Worm (Caenorhabditis elegans) whole organism, young adult: ENCODE data around the gene lnkn-1.

ENCODE experiments used
- B0336.3 ChIP-seq: fragments of 200-800 bp; sonication (Bioruptor generic); IDR thresholded peaks from 2 replicates; pipeline ENCODE4 v1.3.6; 2022; ENCODE audit warnings: missing genetic modification characterization, missing compliant biosample characterization
- F37B4.10 ChIP-seq: fragments of 200-800 bp; sonication (Bioruptor generic); IDR thresholded peaks from 2 replicates; pipeline ENCODE4 v1.3.6; 2022; ENCODE audit warnings: missing genetic modification characterization, missing compliant biosample characterization
- F55B11.4 ChIP-seq: sonication (generic microtip); optimal IDR thresholded peaks from 2 replicates; lab custom pipeline; 2016; ENCODE audit warnings: missing compliant biosample characterization, missing genetic modification characterization, borderline replicate concordance; ENCODE audit not compliant: insufficient read depth
- K12H6.12 ChIP-seq: fragments of 200-800 bp; sonication (Bioruptor generic); optimal IDR thresholded peaks from 2 replicates; lab custom pipeline; 2018; ENCODE audit warnings: mild to moderate bottlenecking, missing genetic modification characterization, missing compliant biosample characterization
- T26A5.8 ChIP-seq: sonication (generic microtip); optimal IDR thresholded peaks from 2 replicates; lab custom pipeline; 2016; ENCODE audit warnings: missing genetic modification characterization, missing compliant biosample characterization
- Y53F4B.3 ChIP-seq: fragments of 200-800 bp; sonication (Bioruptor generic); IDR thresholded peaks from 2 replicates; pipeline ENCODE4 v1.3.6; 2022; ENCODE audit warnings: missing genetic modification reagents, missing genetic modification characterization, missing compliant biosample characterization
- Y53G8AR.9 ChIP-seq: fragments of 200-800 bp; sonication (Bioruptor generic); conservative IDR thresholded peaks from 2 replicates; pipeline ENCODE4 v1.3.6; 2022; ENCODE audit warnings: missing genetic modification reagents, missing genetic modification characterization, missing compliant biosample characterization
- akir-1 ChIP-seq: fragments of 200-800 bp; sonication (Bioruptor generic); optimal IDR thresholded peaks from 2 replicates; lab custom pipeline; 2018; ENCODE audit warnings: mild to moderate bottlenecking, missing genetic modification characterization, moderate library complexity, missing compliant biosample characterization
- athp-1 ChIP-seq: sonication (generic microtip); optimal IDR thresholded peaks from 2 replicates; lab custom pipeline; 2017; ENCODE audit warnings: mild to moderate bottlenecking, missing genetic modification characterization, missing compliant biosample characterization
- attf-5 ChIP-seq: fragments of 200-800 bp; sonication (Bioruptor generic); optimal IDR thresholded peaks from 2 replicates; lab custom pipeline; 2018; ENCODE audit warnings: mild to moderate bottlenecking, missing genetic modification characterization, missing compliant biosample characterization
- attf-6 ChIP-seq: fragments of 200-800 bp; sonication (Bioruptor generic); IDR thresholded peaks from 2 replicates; pipeline ENCODE4 v1.3.6; 2022; ENCODE audit warnings: missing genetic modification reagents, missing genetic modification characterization, missing compliant biosample characterization
- ceh-40 ChIP-seq: fragments of 200-800 bp; sonication (Bioruptor generic); IDR thresholded peaks from 2 replicates; pipeline ENCODE4 v1.3.6; 2022; ENCODE audit warnings: missing genetic modification characterization, missing compliant biosample characterization
- ceh-79 ChIP-seq: sonication (generic microtip); optimal IDR thresholded peaks from 2 replicates; lab custom pipeline; 2017; ENCODE audit warnings: mild to moderate bottlenecking, missing genetic modification characterization, missing compliant biosample characterization
- dox-1 ChIP-seq: fragments of 200-800 bp; sonication (Bioruptor generic); IDR thresholded peaks from 2 replicates; pipeline ENCODE4 v1.3.6; 2022; ENCODE audit warnings: missing genetic modification reagents, missing genetic modification characterization, missing compliant biosample characterization
- fkh-3 ChIP-seq: sonication (generic microtip); optimal IDR thresholded peaks from 2 replicates; lab custom pipeline; 2016; ENCODE audit warnings: mild to moderate bottlenecking, missing genetic modification characterization, missing compliant biosample characterization
- hlh-12 ChIP-seq: sonication (generic microtip); optimal IDR thresholded peaks from 2 replicates; lab custom pipeline; 2016; ENCODE audit warnings: missing genetic modification characterization, missing compliant biosample characterization
- hmg-1.2 ChIP-seq: fragments of 200-800 bp; sonication (Bioruptor generic); IDR thresholded peaks from 2 replicates; pipeline ENCODE4 v1.3.6; 2022; ENCODE audit warnings: missing genetic modification reagents, missing genetic modification characterization, missing compliant biosample characterization
- hmg-20 ChIP-seq: fragments of 200-800 bp; sonication (Bioruptor generic); IDR thresholded peaks from 2 replicates; pipeline ENCODE4 v1.3.6; 2022; ENCODE audit warnings: missing genetic modification reagents, missing genetic modification characterization, missing compliant biosample characterization
- hsf-1 ChIP-seq: fragments of 200-800 bp; sonication (Bioruptor generic); IDR thresholded peaks from 2 replicates; pipeline ENCODE4 v1.3.6; 2022; ENCODE audit warnings: missing genetic modification reagents, missing genetic modification characterization, missing compliant biosample characterization
- let-526 ChIP-seq: fragments of 200-800 bp; sonication (Bioruptor generic); IDR thresholded peaks from 2 replicates; pipeline ENCODE4 v1.3.6; 2022; ENCODE audit warnings: missing genetic modification reagents, missing genetic modification characterization, missing compliant biosample characterization
- lin-26 ChIP-seq: fragments of 200-800 bp; sonication (Bioruptor generic); IDR thresholded peaks from 2 replicates; pipeline ENCODE4 v1.3.6; 2022; ENCODE audit warnings: missing genetic modification reagents, missing genetic modification characterization, missing compliant biosample characterization
- madf-10 ChIP-seq: sonication (generic microtip); optimal IDR thresholded peaks from 2 replicates; lab custom pipeline; 2016; ENCODE audit warnings: mild to moderate bottlenecking, missing genetic modification characterization, missing compliant biosample characterization
- madf-6 ChIP-seq: fragments of 200-800 bp; sonication (Bioruptor generic); IDR thresholded peaks from 2 replicates; pipeline ENCODE4 v1.3.6; 2022; ENCODE audit warnings: missing genetic modification reagents, missing genetic modification characterization, missing compliant biosample characterization
- mcd-1 ChIP-seq: fragments of 200-800 bp; sonication (Bioruptor generic); IDR thresholded peaks from 2 replicates; pipeline ENCODE4 v1.3.6; 2022; ENCODE audit warnings: missing genetic modification reagents, missing genetic modification characterization, missing compliant biosample characterization
- nfya-2 ChIP-seq: fragments of 200-800 bp; sonication (Bioruptor generic); IDR thresholded peaks from 2 replicates; pipeline ENCODE4 v1.3.6; 2022; ENCODE audit warnings: missing genetic modification reagents, missing genetic modification characterization, missing compliant biosample characterization
- nfyb-1 ChIP-seq: fragments of 200-800 bp; sonication (Bioruptor generic); IDR thresholded peaks from 2 replicates; pipeline ENCODE4 v1.3.6; 2022; ENCODE audit warnings: missing genetic modification reagents, missing genetic modification characterization, missing compliant biosample characterization
- nhr-179 ChIP-seq: sonication (generic microtip); optimal IDR thresholded peaks from 2 replicates; lab custom pipeline; 2016; ENCODE audit warnings: mild to moderate bottlenecking, missing genetic modification characterization, missing compliant biosample characterization
- nhr-90 ChIP-seq: sonication (generic microtip); optimal IDR thresholded peaks from 2 replicates; lab custom pipeline; 2016; ENCODE audit warnings: missing genotype, mild to moderate bottlenecking, missing genetic modification characterization, missing compliant biosample characterization
- rec-8 ChIP-seq, 2 experiments: sonication (generic microtip); optimal IDR thresholded peaks; 2 replicates each; lab custom pipeline; 2016; ENCODE audit warnings: mild to moderate bottlenecking in 2 of 2, missing genetic modification characterization in 2 of 2, missing genetic modification reagents in 2 of 2, missing genotype in 2 of 2, missing biosample characterization in 1 of 2, missing compliant biosample characterization in 1 of 2, moderate library complexity in 1 of 2
- repo-1 ChIP-seq: sonication (generic microtip); optimal IDR thresholded peaks from 2 replicates; lab custom pipeline; 2017; ENCODE audit warnings: mild to moderate bottlenecking, missing genetic modification characterization, missing compliant biosample characterization
- sdz-38 ChIP-seq: sonication (generic microtip); optimal IDR thresholded peaks from 2 replicates; lab custom pipeline; 2016; ENCODE audit warnings: missing genotype, missing genetic modification characterization, missing compliant biosample characterization
- sea-2 ChIP-seq: fragments of 200-800 bp; sonication (Bioruptor generic); IDR thresholded peaks from 2 replicates; pipeline ENCODE4 v1.3.6; 2022; ENCODE audit warnings: missing genetic modification characterization, missing compliant biosample characterization
- unc-62 ChIP-seq: fragments of 150-350 bp; optimal IDR thresholded peaks from 2 replicates; lab custom pipeline; 2014; ENCODE audit warnings: missing biosample characterization, missing genetic modification reagents, missing genetic modification characterization
- xnd-1 ChIP-seq: sonication (generic microtip); optimal IDR thresholded peaks from 2 replicates; lab custom pipeline; 2016; ENCODE audit warnings: missing genotype, missing genetic modification reagents, missing genetic modification characterization, missing compliant biosample characterization
- zfh-2 ChIP-seq: fragments of 200-800 bp; sonication (Bioruptor generic); conservative IDR thresholded peaks from 2 replicates; pipeline ENCODE4 v1.3.6; 2022; ENCODE audit warnings: missing genetic modification reagents, missing genetic modification characterization, missing compliant biosample characterization
- zim-3 ChIP-seq: sonication (generic microtip); optimal IDR thresholded peaks from 2 replicates; lab custom pipeline; 2017; ENCODE audit warnings: mild to moderate bottlenecking, missing genetic modification characterization, moderate library complexity, missing compliant biosample characterization
- ztf-18 ChIP-seq: sonication (generic microtip); optimal IDR thresholded peaks from 2 replicates; lab custom pipeline; 2016; ENCODE audit warnings: missing genotype, mild to moderate bottlenecking, missing genetic modification characterization, missing compliant biosample characterization
- ztf-25 ChIP-seq: fragments of 200-800 bp; sonication (Bioruptor generic); IDR thresholded peaks from 2 replicates; pipeline ENCODE4 v1.3.6; 2022; ENCODE audit warnings: missing genetic modification reagents, missing genetic modification characterization, missing compliant biosample characterization
- ztf-28 ChIP-seq: fragments of 200-800 bp; sonication (Bioruptor generic); IDR thresholded peaks from 2 replicates; pipeline ENCODE4 v1.3.6; 2022; ENCODE audit warnings: missing genetic modification reagents, missing genetic modification characterization, missing compliant biosample characterization

Gene lnkn-1

ce11 chrIII:8847722-8848121 is 42.3 kb upstream of the lnkn-1 start (continued):
- TF ChIP-seq sea-2 (GFP tag; lab: Robert Waterston, UW) (no peak), lin-26 (no peak), madf-10 (tag; lab: Kevin White, UChicago) (no peak), Y53G8AR.9 (GFP tag; lab: Robert Waterston, UW) (no peak)

DNA sequence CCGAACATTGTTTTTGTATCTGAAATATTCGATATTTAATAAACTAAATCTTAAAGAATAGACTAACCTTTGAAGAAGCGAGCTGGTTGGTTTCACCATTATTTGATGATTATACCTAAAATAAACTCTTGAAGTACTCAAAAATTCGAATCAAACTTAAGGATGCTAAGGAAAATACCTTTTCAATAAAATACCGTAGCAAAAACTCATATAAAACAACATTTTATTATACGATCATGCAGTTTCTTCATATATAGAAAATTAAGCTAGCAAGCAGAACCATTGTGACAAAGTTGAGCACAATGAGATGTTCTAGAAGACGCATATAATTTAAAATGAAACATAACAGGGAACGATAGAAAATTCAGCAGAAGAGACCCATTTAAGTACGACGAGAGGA is 41.7 kb upstream of the lnkn-1 start, which contains the start of gene F44E2.7:
TSS of gene F44E2.7 (minus strand) at position 101 of the 400 bp plus-strand sequence.
- no peak for TF ChIP-seq dox-1 (GFP tag; lab: Robert Waterston, UW)
- TF ChIP-seq athp-1 (tag; lab: Kevin White, UChicago) = no peak
- no peak for TF ChIP-seq zim-3 (tag; lab: Kevin White, UChicago)
- TF ChIP-seq let-526 (GFP tag; lab: Robert Waterston, UW) = no peak
- no peak for TF ChIP-seq madf-6 (GFP tag; lab: Robert Waterston, UW)
- TF ChIP-seq K12H6.12 (tag; lab: Kevin White, UChicago) = no peak
- TF ChIP-seq hlh-12 = no peak
- no peak for TF ChIP-seq akir-1
- TF ChIP-seq unc-62 (GFP tag; lab: Kevin White, UChicago) = no peak
- no peak for TF ChIP-seq hmg-20 (GFP tag; lab: Robert Waterston, UW)
- no peak for TF ChIP-seq nhr-179 (tag; lab: Kevin White, UChicago)
- TF ChIP-seq fkh-3 = no peak
- TF ChIP-seq zfh-2 = no peak
- TF ChIP-seq ztf-28 (GFP tag; lab: Robert Waterston, UW) = no peak
- no peak for TF ChIP-seq F37B4.10 (GFP tag; lab: Robert Waterston, UW)
- no peak for TF ChIP-seq rec-8 (tag; optimal IDR thresholded peaks at IDR 0.05; lab: Kevin White, UChicago)
- no peak for TF ChIP-seq ceh-40 (GFP tag; lab: Robert Waterston, UW)
- TF ChIP-seq nfya-2 (GFP tag; lab: Robert Waterston, UW) = no peak

DNA sequence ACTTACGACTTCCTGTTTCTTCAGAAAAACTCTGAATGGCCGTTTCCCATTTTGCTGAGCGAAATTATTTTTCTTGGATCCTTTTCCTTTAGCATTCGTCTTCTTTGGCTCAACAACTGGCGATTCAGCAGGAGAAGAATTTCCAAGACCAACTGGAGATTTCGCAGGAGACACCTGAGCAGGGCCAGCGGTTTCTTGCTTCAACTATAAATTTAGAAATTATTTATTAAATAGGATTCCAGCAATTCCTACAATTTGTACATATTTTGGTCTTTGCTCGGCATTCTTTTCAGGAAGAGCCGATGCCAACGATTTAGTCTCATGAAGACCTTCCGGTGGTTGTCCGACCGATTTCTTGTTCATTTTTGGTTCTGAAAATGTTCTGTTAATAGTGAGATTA is 40.5 kb upstream of the lnkn-1 start, which contains the start of gene F44E2.8:
TSS of gene F44E2.8 (minus strand) at position 371 of the 400 bp plus-strand sequence.
- TF ChIP-seq Y53F4B.3 (no peak), xnd-1 (tag; lab: Kevin White, UChicago) (peak; percentile 14), ztf-25 (GFP tag; lab: Robert Waterston, UW) (no peak), attf-6 (0 out of 2 replicates have a peak, but pooled peaks have one; percentile 15), hsf-1 (GFP tag; lab: Robert Waterston, UW) (no peak), lin-26 (no peak), hmg-1.2 (GFP tag; lab: Robert Waterston, UW) (0 out of 2 replicates have a peak, but pooled peaks have one; percentile 16), nfyb-1 (GFP tag; lab: Robert Waterston, UW) (0 out of 2 replicates have a peak, but pooled peaks have one; percentile 52), mcd-1 (GFP tag; lab: Robert Waterston, UW) (no peak), sdz-38 (tag; lab: Kevin White, UChicago) (no peak), repo-1 (tag; lab: Kevin White, UChicago) (peak; percentile 38), unc-62 (GFP tag; lab: Kevin White, UChicago) (no peak), ceh-79 (tag; lab: Kevin White, UChicago) (no peak), hmg-20 (GFP tag; lab: Robert Waterston, UW) (no peak), B0336.3 (GFP tag; lab: Robert Waterston, UW) (no peak), nhr-90 (tag; lab: Kevin White, UChicago) (no peak), attf-5 (GFP tag; lab: Kevin White, UChicago) (no peak), ztf-18 (tag; lab: Kevin White, UChicago) (peak; percentile 17), athp-1 (tag; lab: Kevin White, UChicago) (peak; percentile 17), T26A5.8 (tag; lab: Kevin White, UChicago) (no peak), dox-1 (GFP tag; lab: Robert Waterston, UW) (no peak), F55B11.4 (tag; lab: Kevin White, UChicago) (no peak), madf-6 (GFP tag; lab: Robert Waterston, UW) (peak; percentile 55)
